Worm (Caenorhabditis elegans): ENCODE measurements around the gene Y97E10AR.8.

The Y97E10AR.8 gene

ce11 chrV:7995165-7995564 is 9.9 kb upstream of the Y97E10AR.8 start:
- TF ChIP-seq nhr-23 (tag; optimal IDR thresholded peaks at IDR 0.05) = no peak
- TF ChIP-seq unc-62 (GFP tag; optimal IDR thresholded peaks at IDR 0.05) = no peak
- no peak for TF ChIP-seq zag-1 (tag; optimal IDR thresholded peaks at IDR 0.05)
- TF ChIP-seq snpc-4 (tag; optimal IDR thresholded peaks at IDR 0.05) = no peak
- TF ChIP-seq egl-27 (tag; optimal IDR thresholded peaks at IDR 0.05) = no peak
- no peak for TF ChIP-seq nhr-129 (tag; optimal IDR thresholded peaks at IDR 0.05)
- no peak for TF ChIP-seq lin-11 (tag; optimal IDR thresholded peaks at IDR 0.05)
- no peak for TF ChIP-seq mdl-1 (tag; optimal IDR thresholded peaks at IDR 0.05)
- TF ChIP-seq nhr-21 (tag; optimal IDR thresholded peaks at IDR 0.05) = no peak
- no peak for TF ChIP-seq sma-9 (GFP tag; optimal IDR thresholded peaks at IDR 0.05)
- TF ChIP-seq sma-9 (tag; optimal IDR thresholded peaks at IDR 0.05) = no peak
- no peak for TF ChIP-seq ceh-82 (tag; optimal IDR thresholded peaks at IDR 0.05)
- TF ChIP-seq ZK546.5 (tag; optimal IDR thresholded peaks at IDR 0.05) = no peak

- no peak for TF ChIP-seq peb-1 (tag; optimal IDR thresholded peaks at IDR 0.05)
- TF ChIP-seq nhr-23 (tag; optimal IDR thresholded peaks at IDR 0.05) = no peak
- no peak for TF ChIP-seq nhr-129 (tag; optimal IDR thresholded peaks at IDR 0.05)
- TF ChIP-seq Y55F3AM.14 (GFP tag; optimal IDR thresholded peaks at IDR 0.05) = no peak
- TF ChIP-seq nhr-237 (tag; optimal IDR thresholded peaks at IDR 0.05) = no peak
- TF ChIP-seq alr-1 (tag; optimal IDR thresholded peaks at IDR 0.05) = no peak
- TF ChIP-seq ztf-4 (tag; optimal IDR thresholded peaks at IDR 0.05) = no peak
- no peak for TF ChIP-seq elt-3 (tag; optimal IDR thresholded peaks at IDR 0.05)
- TF ChIP-seq ceh-82 (tag; optimal IDR thresholded peaks at IDR 0.05) = no peak
- no peak for TF ChIP-seq blmp-1 (tag; optimal IDR thresholded peaks at IDR 0.05; ENCODE audit: insufficient read depth)
- TF ChIP-seq snpc-4 (tag; optimal IDR thresholded peaks at IDR 0.05) = no peak
- TF ChIP-seq aly-2 (tag; optimal IDR thresholded peaks at IDR 0.05) = no peak
- no peak for TF ChIP-seq skn-1 (tag; optimal IDR thresholded peaks at IDR 0.05)
Observed at ce11 chrV:7995878-7996277, 9.2 kb upstream of the Y97E10AR.8 start, which contains the start of gene Y97E10AR.2. Gene Y97E10AR.2, plus strand, starts transcription at chrV:7996178.

- TF ChIP-seq nhr-6 (tag; optimal IDR thresholded peaks at IDR 0.05) = peak; percentile 65
- TF ChIP-seq ztf-4 (tag; optimal IDR thresholded peaks at IDR 0.05) = peak; percentile 60
- TF ChIP-seq Y55F3AM.14 (GFP tag; optimal IDR thresholded peaks at IDR 0.05) = peak; percentile 94
- peak; percentile 89 for TF ChIP-seq nhr-129 (tag; optimal IDR thresholded peaks at IDR 0.05)
- peak; percentile 98 for TF ChIP-seq C34F6.9 (tag; optimal IDR thresholded peaks at IDR 0.05)
- TF ChIP-seq nhr-23 (tag; optimal IDR thresholded peaks at IDR 0.05) = no peak
- peak; percentile 73 for TF ChIP-seq egl-27 (tag; optimal IDR thresholded peaks at IDR 0.05)
- TF ChIP-seq ZK546.5 (tag; optimal IDR thresholded peaks at IDR 0.05) = no peak
- peak; percentile 29 for TF ChIP-seq sma-3 (GFP tag; optimal IDR thresholded peaks at IDR 0.05)
- no peak for TF ChIP-seq unc-39 (tag; optimal IDR thresholded peaks at IDR 0.05)
- no peak for TF ChIP-seq R02D3.7 (tag; optimal IDR thresholded peaks at IDR 0.05)
- peak; percentile 96 for TF ChIP-seq unc-55 (GFP tag; optimal IDR thresholded peaks at IDR 0.05)
- peak; percentile 31 for TF ChIP-seq sem-4 (tag; optimal IDR thresholded peaks at IDR 0.05)
- TF ChIP-seq skn-1 (tag; optimal IDR thresholded peaks at IDR 0.05) = peak; percentile 15
- TF ChIP-seq snpc-4 (tag; optimal IDR thresholded peaks at IDR 0.05) = peak; percentile 71
- peak; percentile 93 for TF ChIP-seq sma-9 (GFP tag; optimal IDR thresholded peaks at IDR 0.05)
- no peak for TF ChIP-seq sma-9 (tag; optimal IDR thresholded peaks at IDR 0.05)
- no peak for TF ChIP-seq gmeb-1 (tag; optimal IDR thresholded peaks at IDR 0.05)
- peak; percentile 73 for TF ChIP-seq mab-5 (tag; optimal IDR thresholded peaks at IDR 0.05)
- TF ChIP-seq crh-2 (tag; optimal IDR thresholded peaks at IDR 0.05) = peak; percentile 83
- TF ChIP-seq nhr-10 (tag; optimal IDR thresholded peaks at IDR 0.05) = no peak
- no peak for TF ChIP-seq ama-1 (optimal IDR thresholded peaks at IDR 0.05)
- TF ChIP-seq blmp-1 (tag; optimal IDR thresholded peaks at IDR 0.05; ENCODE audit: insufficient read depth) = peak; percentile 92
- TF ChIP-seq lin-11 (tag; optimal IDR thresholded peaks at IDR 0.05) = peak; percentile 4
- TF ChIP-seq mdl-1 (tag; optimal IDR thresholded peaks at IDR 0.05) = peak in 1 of 2 experiments; percentile 86
- TF ChIP-seq F13H6.1 (tag; optimal IDR thresholded peaks at IDR 0.05) = peak; percentile 93
- no peak for TF ChIP-seq nhr-77 (tag; optimal IDR thresholded peaks at IDR 0.05)
- TF ChIP-seq lsy-2 (tag; optimal IDR thresholded peaks at IDR 0.05) = peak; percentile 33 to 84
- TF ChIP-seq alr-1 (tag; optimal IDR thresholded peaks at IDR 0.05) = no peak
- no peak for TF ChIP-seq ztf-11 (tag; optimal IDR thresholded peaks at IDR 0.05)
- no peak for TF ChIP-seq ztf-1 (GFP tag; conservative IDR thresholded peaks at IDR 0.05)
- TF ChIP-seq fos-1 (tag; optimal IDR thresholded peaks at IDR 0.05) = peak; percentile 94
- TF ChIP-seq zag-1 (tag; optimal IDR thresholded peaks at IDR 0.05) = peak; percentile 79
- TF ChIP-seq nhr-25 (tag; optimal IDR thresholded peaks at IDR 0.05) = no peak
- TF ChIP-seq lin-13 (GFP tag; optimal IDR thresholded peaks at IDR 0.05) = peak; percentile 46
Observed at ce11 chrV:8000929-8001513, 4.1 kb upstream of the Y97E10AR.8 start, which contains the start of gene Y97E10AR.1. Gene Y97E10AR.1, plus strand, starts transcription at chrV:8001463.
